Fruit fly (Drosophila melanogaster) whole organism, embryonic: ENCODE data around the gene CG3841.
A peak's percentile ranks its signal among the peaks of the same experiment; 100 is the strongest.

Experiments
- BtbVII ChIP-seq: fragments of 200-800 bp; sonication (Bioruptor generic); optimal IDR thresholded peaks from 3 replicates; lab custom pipeline; 2017; ENCODE audit warnings: missing biosample characterization, mild to moderate bottlenecking, missing genetic modification characterization
- CG10366 ChIP-seq: fragments of 200-800 bp; sonication (Bioruptor generic); IDR thresholded peaks from 2 replicates; pipeline ENCODE4 v1.3.6; 2022; ENCODE audit warnings: missing biosample characterization, missing genetic modification characterization
- CG11085 ChIP-seq: fragments of 200-800 bp; sonication (Bioruptor generic); IDR thresholded peaks from 2 replicates; pipeline ENCODE4 v1.3.6; 2022; ENCODE audit warnings: missing biosample characterization, missing genetic modification characterization
- CG11093 ChIP-seq: fragments of 200-800 bp; sonication (Bioruptor generic); IDR thresholded peaks from 3 replicates; pipeline ENCODE4 v1.3.6; 2022; ENCODE audit warnings: missing biosample characterization, missing genetic modification characterization
- CG14710 ChIP-seq: fragments of 200-800 bp; sonication (Bioruptor generic); optimal IDR thresholded peaks from 3 replicates; lab custom pipeline; 2019; ENCODE audit warnings: missing biosample characterization, mild to moderate bottlenecking, missing genetic modification characterization, moderate library complexity
- CG15479 ChIP-seq: fragments of 200-800 bp; sonication (Bioruptor generic); optimal IDR thresholded peaks from 3 replicates; lab custom pipeline; 2019; ENCODE audit warnings: missing biosample characterization, mild to moderate bottlenecking, missing genetic modification characterization, moderate library complexity
- CG16863 ChIP-seq: fragments of 200-800 bp; sonication (Bioruptor generic); optimal IDR thresholded peaks from 3 replicates; lab custom pipeline; 2016; ENCODE audit warnings: missing biosample characterization, missing genetic modification characterization
- CG17361 ChIP-seq: fragments of 200-800 bp; sonication (Bioruptor generic); IDR thresholded peaks from 3 replicates; pipeline ENCODE4 v1.3.6; 2022; ENCODE audit warnings: missing biosample characterization, missing genetic modification characterization
- CG30020 ChIP-seq: fragments of 200-800 bp; optimal IDR thresholded peaks from 2 replicates; lab custom pipeline; 2019; ENCODE audit warnings: missing biosample characterization, mild to moderate bottlenecking, missing genetic modification characterization, moderate library complexity
- CG4282 ChIP-seq: fragments of 200-800 bp; sonication (Bioruptor generic); optimal IDR thresholded peaks from 2 replicates; lab custom pipeline; 2016; ENCODE audit warnings: missing biosample characterization, missing genetic modification characterization
- CG4617 ChIP-seq: fragments of 200-800 bp; sonication (Bioruptor generic); optimal IDR thresholded peaks from 3 replicates; lab custom pipeline; 2016; ENCODE audit warnings: missing biosample characterization, missing genetic modification characterization, borderline replicate concordance
- CG4730 ChIP-seq: fragments of 200-800 bp; sonication (Bioruptor generic); IDR thresholded peaks from 2 replicates; pipeline ENCODE4 v1.3.6; 2022; ENCODE audit warnings: missing biosample characterization, missing genetic modification characterization
- CG7357 ChIP-seq: fragments of 200-800 bp; sonication (Bioruptor generic); IDR thresholded peaks from 3 replicates; pipeline ENCODE4 v1.3.6; 2022; ENCODE audit warnings: missing biosample characterization, missing genetic modification characterization
- CG7745 ChIP-seq: fragments of 200-800 bp; sonication (Bioruptor generic); optimal IDR thresholded peaks from 2 replicates; lab custom pipeline; 2018; ENCODE audit warnings: missing biosample characterization, mild to moderate bottlenecking, missing genetic modification characterization, moderate library complexity
- CG8281 ChIP-seq: fragments of 200-800 bp; sonication (Bioruptor generic); optimal IDR thresholded peaks from 2 replicates; lab custom pipeline; 2018; ENCODE audit warnings: missing biosample characterization, mild to moderate bottlenecking, missing genetic modification characterization, moderate library complexity
- CG9437 ChIP-seq: fragments of 200-800 bp; sonication (Bioruptor generic); optimal IDR thresholded peaks from 2 replicates; lab custom pipeline; 2018; ENCODE audit warnings: missing biosample characterization, mild to moderate bottlenecking, missing genetic modification characterization
- CHES-1-like ChIP-seq: fragments of 200-800 bp; sonication (Bioruptor generic); optimal IDR thresholded peaks from 2 replicates; lab custom pipeline; 2016; ENCODE audit warnings: missing biosample characterization, missing genetic modification characterization
- D19B ChIP-seq: fragments of 200-800 bp; sonication (Bioruptor generic); optimal IDR thresholded peaks from 2 replicates; lab custom pipeline; 2017; ENCODE audit warnings: missing biosample characterization, mild to moderate bottlenecking, missing genetic modification characterization
- Hr39 ChIP-seq: fragments of >200 bp; optimal IDR thresholded peaks from 2 replicates; lab custom pipeline; 2017
- Hr78 ChIP-seq, 2 experiments: fragments of 200-800 bp in 1 of 2; fragments of >200 bp in 1 of 2; sonication (Bioruptor generic) in 1 of 2; optimal IDR thresholded peaks; 2 replicates each; lab custom pipeline; 2017 to 2019; ENCODE audit warnings: missing biosample characterization in 2 of 2, missing genetic modification characterization in 2 of 2, mild to moderate bottlenecking in 1 of 2, moderate library complexity in 1 of 2
- Myb ChIP-seq: fragments of 200-800 bp; sonication (Bioruptor generic); optimal IDR thresholded peaks from 2 replicates; lab custom pipeline; 2016; ENCODE audit warnings: missing biosample characterization, missing genetic modification characterization
- Nf-YB ChIP-seq: fragments of 200-800 bp; sonication (Bioruptor generic); optimal IDR thresholded peaks from 3 replicates; lab custom pipeline; 2019; ENCODE audit warnings: missing biosample characterization, mild to moderate bottlenecking, missing genetic modification characterization, moderate library complexity
- Ravus ChIP-seq: fragments of 200-800 bp; sonication (Bioruptor generic); IDR thresholded peaks from 2 replicates; pipeline ENCODE4 v1.3.6; 2022; ENCODE audit warnings: missing biosample characterization, missing genetic modification characterization
- Sin3A ChIP-seq: fragments of >200 bp; optimal IDR thresholded peaks from 2 replicates; lab custom pipeline; 2018
- Sry-β ChIP-seq: fragments of 200-800 bp; sonication (Bioruptor generic); optimal IDR thresholded peaks from 2 replicates; lab custom pipeline; 2018; ENCODE audit warnings: missing biosample characterization, mild to moderate bottlenecking, missing genetic modification characterization, moderate library complexity
- al ChIP-seq: fragments of 200-800 bp; sonication (Bioruptor generic); IDR thresholded peaks from 2 replicates; pipeline ENCODE4 v1.3.6; 2022; ENCODE audit warnings: missing biosample characterization, missing genetic modification characterization
- aop ChIP-seq: fragments of 200-800 bp; sonication (Bioruptor generic); IDR thresholded peaks from 2 replicates; pipeline ENCODE4 v1.3.6; 2022; ENCODE audit warnings: missing biosample characterization, missing genetic modification characterization
- bcd ChIP-seq: fragments of 200-800 bp; sonication (Bioruptor generic); optimal IDR thresholded peaks from 2 replicates; lab custom pipeline; 2017; ENCODE audit warnings: missing biosample characterization, mild to moderate bottlenecking, missing genetic modification characterization
- bsh ChIP-seq, 2 experiments: fragments of 200-800 bp; sonication (Bioruptor generic); optimal IDR thresholded peaks; 2 replicates each; lab custom pipeline; 2017 to 2018; ENCODE audit warnings: mild to moderate bottlenecking in 2 of 2, missing biosample characterization in 2 of 2, missing genetic modification characterization in 2 of 2, moderate library complexity in 1 of 2
- cas ChIP-seq: fragments of 200-800 bp; sonication (Bioruptor generic); IDR thresholded peaks from 2 replicates; pipeline ENCODE4 v1.3.6; 2022; ENCODE audit warnings: missing biosample characterization, missing genetic modification characterization
- cg ChIP-seq: fragments of 200-800 bp; sonication (Bioruptor generic); optimal IDR thresholded peaks from 3 replicates; lab custom pipeline; 2019; ENCODE audit warnings: missing biosample characterization, mild to moderate bottlenecking, missing genetic modification characterization, moderate library complexity
- cwo ChIP-seq: fragments of 200-800 bp; sonication (Bioruptor generic); optimal IDR thresholded peaks from 3 replicates; lab custom pipeline; 2017; ENCODE audit warnings: missing biosample characterization, missing genetic modification characterization, mild to moderate bottlenecking, moderate library complexity, missing genetic modification reagents
- dan ChIP-seq: fragments of 200-800 bp; sonication (Bioruptor generic); IDR thresholded peaks from 2 replicates; pipeline ENCODE4 v1.3.6; 2022; ENCODE audit warnings: missing biosample characterization, missing genetic modification characterization
- danr ChIP-seq: fragments of 200-800 bp; sonication (Bioruptor generic); IDR thresholded peaks from 2 replicates; pipeline ENCODE4 v1.3.6; 2022; ENCODE audit warnings: missing biosample characterization, missing genetic modification characterization
- gfzf ChIP-seq: fragments of 200-800 bp; sonication (Bioruptor generic); optimal IDR thresholded peaks from 2 replicates; lab custom pipeline; 2016; ENCODE audit warnings: missing biosample characterization, mild to moderate bottlenecking, missing genetic modification characterization, moderate library complexity
- gro ChIP-seq: fragments of 200-800 bp; sonication (Bioruptor generic); optimal IDR thresholded peaks from 2 replicates; lab custom pipeline; 2016; ENCODE audit warnings: missing biosample characterization, missing genetic modification characterization
- gsb-n ChIP-seq: fragments of 200-800 bp; sonication (Bioruptor generic); optimal IDR thresholded peaks from 3 replicates; lab custom pipeline; 2018; ENCODE audit warnings: missing biosample characterization, mild to moderate bottlenecking, missing genetic modification characterization
- ind ChIP-seq: fragments of 200-800 bp; sonication (Bioruptor generic); optimal IDR thresholded peaks from 3 replicates; lab custom pipeline; 2016; ENCODE audit warnings: missing biosample characterization, missing genetic modification characterization
- jing ChIP-seq: fragments of 200-800 bp; sonication (Bioruptor generic); optimal IDR thresholded peaks from 2 replicates; lab custom pipeline; 2018; ENCODE audit warnings: missing biosample characterization, mild to moderate bottlenecking, missing genetic modification characterization
- lmd ChIP-seq: fragments of 200-800 bp; sonication (Bioruptor generic); IDR thresholded peaks from 2 replicates; pipeline ENCODE4 v1.3.6; 2022; ENCODE audit warnings: missing biosample characterization, missing genetic modification characterization
- nmo ChIP-seq: fragments of 200-800 bp; sonication (Bioruptor generic); optimal IDR thresholded peaks from 2 replicates; lab custom pipeline; 2018; ENCODE audit warnings: missing biosample characterization, mild to moderate bottlenecking, missing genetic modification characterization, moderate library complexity
- onecut ChIP-seq: fragments of 200-800 bp; sonication (Bioruptor generic); IDR thresholded peaks from 2 replicates; pipeline ENCODE4 v1.3.6; 2022; ENCODE audit warnings: missing biosample characterization, missing genetic modification characterization
- otp ChIP-seq: fragments of 200-800 bp; sonication (Bioruptor generic); IDR thresholded peaks from 3 replicates; pipeline ENCODE4, ENCODE4 v1.3.6; 2022; ENCODE audit warnings: missing biosample characterization, missing genetic modification characterization
- p53 ChIP-seq: fragments of 200-800 bp; sonication (Bioruptor generic); optimal IDR thresholded peaks from 2 replicates; lab custom pipeline; 2016; ENCODE audit warnings: missing biosample characterization, missing genetic modification characterization
- pfk ChIP-seq: fragments of 200-800 bp; sonication (Bioruptor generic); optimal IDR thresholded peaks from 2 replicates; lab custom pipeline; 2018; ENCODE audit warnings: missing biosample characterization, mild to moderate bottlenecking, missing genetic modification characterization, moderate library complexity
- sens-2 ChIP-seq: fragments of 200-800 bp; sonication (Bioruptor generic); IDR thresholded peaks from 2 replicates; pipeline ENCODE4 v1.3.6; 2022; ENCODE audit warnings: missing biosample characterization, missing genetic modification characterization
- sisA ChIP-seq: fragments of 200-800 bp; sonication (Bioruptor generic); IDR thresholded peaks from 2 replicates; pipeline ENCODE4 v1.3.6; 2022; ENCODE audit warnings: missing biosample characterization, missing genetic modification characterization
- stc ChIP-seq: fragments of 200-800 bp; sonication (Bioruptor generic); IDR thresholded peaks from 2 replicates; pipeline ENCODE4 v1.3.6; 2022; ENCODE audit warnings: missing biosample characterization, missing genetic modification characterization
- tup ChIP-seq: fragments of 200-800 bp; sonication (Bioruptor generic); optimal IDR thresholded peaks from 2 replicates; lab custom pipeline; 2016; ENCODE audit warnings: missing biosample characterization, mild to moderate bottlenecking, missing genetic modification characterization, moderate library complexity
- unpg ChIP-seq: fragments of 200-800 bp; sonication (Bioruptor generic); optimal IDR thresholded peaks from 3 replicates; lab custom pipeline; 2018; ENCODE audit warnings: missing biosample characterization, mild to moderate bottlenecking, missing genetic modification characterization, moderate library complexity
- wor ChIP-seq: fragments of 200-800 bp; sonication (Bioruptor generic); IDR thresholded peaks from 2 replicates; pipeline ENCODE4 v1.3.6; 2022; ENCODE audit warnings: missing biosample characterization, missing genetic modification characterization

CG3841 gene

DNA sequence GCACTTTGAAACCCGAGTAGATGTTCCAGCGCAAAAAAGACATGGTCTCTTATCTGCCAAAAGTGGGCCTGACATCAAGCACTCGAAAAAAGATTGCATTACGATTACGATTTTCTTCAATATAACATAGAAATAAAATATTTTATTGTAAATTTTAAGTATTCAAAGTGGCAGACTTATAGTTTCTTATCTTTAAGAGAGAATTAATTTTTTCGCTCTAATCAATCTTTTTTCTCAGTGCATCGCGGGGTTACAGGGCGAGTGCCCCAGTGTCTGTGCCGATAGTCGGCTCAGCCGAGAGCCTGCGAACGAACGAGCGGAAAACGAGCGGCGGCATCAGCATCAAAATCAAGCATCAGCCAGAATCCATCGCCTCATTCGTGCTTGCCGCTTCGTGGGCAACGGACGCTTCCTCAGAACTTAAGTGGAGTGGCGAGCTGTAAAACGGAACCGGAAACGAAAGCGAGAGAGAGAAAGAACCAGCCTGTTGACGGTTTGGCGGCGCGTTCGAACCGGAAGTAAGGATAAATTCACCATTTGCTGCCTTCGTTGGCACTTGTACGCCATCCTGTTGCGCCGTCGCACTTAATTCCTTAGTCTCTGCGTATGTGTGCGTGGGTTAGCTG is 44.6 kb downstream of the CG3841 start, which contains the start of gene Apoltp (continued):
- TF ChIP-seq BtbVII (GFP tag; lab: Kevin White, UChicago) (peak; percentile 76), tup (GFP tag; lab: Kevin White, UChicago) (peak; percentile 35), p53 (GFP tag; lab: Kevin White, UChicago) (no peak), CHES-1-like (GFP tag; lab: Kevin White, UChicago) (no peak), CG4730 (GFP tag; lab: Robert Waterston, UW) (peak; percentile 58), lmd (peak; percentile 78), Sry-β (GFP tag; lab: Kevin White, UChicago) (no peak), cg (GFP tag; lab: Kevin White, UChicago) (no peak), otp (GFP tag; lab: Robert Waterston, UW) (0 out of 3 replicates have a peak, but pooled peaks have one; percentile 20), CG4282 (GFP tag; lab: Kevin White, UChicago) (no peak), nmo (peak; percentile 68), pfk (GFP tag; lab: Kevin White, UChicago) (peak; percentile 15), CG16863 (GFP tag; lab: Kevin White, UChicago) (no peak), CG11085 (GFP tag; lab: Robert Waterston, UW) (peak; percentile 60), dan (GFP tag; lab: Robert Waterston, UW) (no peak), al (GFP tag; lab: Robert Waterston, UW) (peak; percentile 43; the same call in 1 of the 2 replicates), bcd (peak; percentile 74), ind (peak; percentile 65), unpg (no peak), sisA (GFP tag; lab: Robert Waterston, UW) (peak; percentile 70), Hr78 (GFP tag; optimal IDR thresholded peaks at IDR 0.05; lab: Kevin White, UChicago) (peak in 1 of 2 experiments; percentile 63), wor (GFP tag; lab: Robert Waterston, UW) (no peak), Ravus (GFP tag; lab: Robert Waterston, UW) (peak; percentile 11; the same call in 1 of the 2 replicates), Myb (no peak), stc (GFP tag; lab: Robert Waterston, UW) (peak; percentile 56; the same call in 1 of the 2 replicates), sens-2 (GFP tag; lab: Robert Waterston, UW) (no peak), gsb-n (tag; lab: Kevin White, UChicago) (peak; percentile 36), CG4617 (no peak), Nf-YB (GFP tag; lab: Kevin White, UChicago) (no peak), aop (no peak), cwo (GFP tag; lab: Kevin White, UChicago) (peak; percentile 84), CG8281 (peak; percentile 19), Sin3A (lab: Kevin White, UChicago) (no peak), CG11093 (GFP tag; lab: Robert Waterston, UW) (peak; percentile 45; the same call in 1 of the 3 replicates), jing (no peak), Hr39 (lab: Kevin White, UChicago) (no peak), onecut (peak; percentile 45), gro (GFP tag; lab: Kevin White, UChicago) (no peak), cas (GFP tag; lab: Robert Waterston, UW) (no peak), bsh (GFP tag; optimal IDR thresholded peaks at IDR 0.05; lab: Kevin White, UChicago) (peak in 1 of 2 experiments; percentile 58), CG10366 (GFP tag; lab: Robert Waterston, UW) (peak; percentile 70), gfzf (GFP tag; lab: Kevin White, UChicago) (no peak), danr (peak; percentile 52), CG30020 (tag; lab: Kevin White, UChicago) (no peak), CG14710 (tag; lab: Kevin White, UChicago) (no peak), D19B (GFP tag; lab: Kevin White, UChicago) (peak; percentile 63), CG17361 (no peak; the same call in 2 of the 3 replicates), CG7745 (tag; lab: Kevin White, UChicago) (no peak), CG7357 (GFP tag; lab: Robert Waterston, UW) (0 out of 3 replicates have a peak, but pooled peaks have one; percentile 32), CG15479 (no peak), CG9437 (GFP tag; lab: Kevin White, UChicago) (no peak)
